Fruit fly (Drosophila melanogaster) whole organism, embryonic: ENCODE data around the gene fbl.

Experiments used
- Bteb2 ChIP-seq: fragments of 200-800 bp; sonication (Bioruptor generic); optimal IDR thresholded peaks from 2 replicates; lab custom pipeline; 2016; ENCODE audit warnings: missing biosample characterization, missing genetic modification characterization
- CG10267 ChIP-seq: fragments of 200-800 bp; sonication (Bioruptor generic); optimal IDR thresholded peaks from 2 replicates; lab custom pipeline; 2018; ENCODE audit warnings: missing biosample characterization, mild to moderate bottlenecking, missing genetic modification characterization, moderate library complexity
- CG10654 ChIP-seq: fragments of 200-800 bp; sonication (Bioruptor generic); optimal IDR thresholded peaks from 2 replicates; lab custom pipeline; 2016; ENCODE audit warnings: missing biosample characterization, missing genetic modification characterization
- CG11247 ChIP-seq: fragments of 200-800 bp; sonication (Bioruptor generic); IDR thresholded peaks from 2 replicates; pipeline ENCODE4 v1.3.6; 2022; ENCODE audit warnings: missing biosample characterization, missing genetic modification characterization
- CG12104 ChIP-seq: fragments of 200-800 bp; sonication (Bioruptor generic); optimal IDR thresholded peaks from 3 replicates; lab custom pipeline; 2016; ENCODE audit warnings: missing biosample characterization, missing genetic modification characterization
- CG12155 ChIP-seq: fragments of 200-800 bp; sonication (Bioruptor generic); optimal IDR thresholded peaks from 3 replicates; lab custom pipeline; 2016; ENCODE audit warnings: missing biosample characterization, missing genetic modification characterization
- CG12659 ChIP-seq: fragments of 200-800 bp; sonication (Bioruptor generic); optimal IDR thresholded peaks from 3 replicates; lab custom pipeline; 2017; ENCODE audit warnings: mild to moderate bottlenecking, missing biosample characterization, missing genetic modification reagents, missing genetic modification characterization
- CG13287 ChIP-seq: fragments of 200-800 bp; sonication (Bioruptor generic); IDR thresholded peaks from 2 replicates; pipeline ENCODE4 v1.3.6; 2022; ENCODE audit warnings: missing biosample characterization, missing genetic modification characterization; ENCODE audit not compliant: partially characterized antibody
- CG13424 ChIP-seq: fragments of 200-800 bp; sonication (Bioruptor generic); optimal IDR thresholded peaks from 2 replicates; lab custom pipeline; 2019; ENCODE audit warnings: missing biosample characterization, mild to moderate bottlenecking, missing genetic modification characterization, moderate library complexity
- CG15073 ChIP-seq: fragments of 200-800 bp; sonication (Bioruptor generic); optimal IDR thresholded peaks from 2 replicates; lab custom pipeline; 2016; ENCODE audit warnings: missing biosample characterization, missing genetic modification characterization
- CG18619 ChIP-seq: fragments of 200-800 bp; sonication (Bioruptor generic); optimal IDR thresholded peaks from 3 replicates; lab custom pipeline; 2017; ENCODE audit warnings: missing biosample characterization, mild to moderate bottlenecking, missing genetic modification characterization
- CG30403 ChIP-seq: fragments of 200-800 bp; sonication (Bioruptor generic); optimal IDR thresholded peaks from 3 replicates; lab custom pipeline; 2016; ENCODE audit warnings: missing biosample characterization, missing genetic modification characterization
- CG3281 ChIP-seq: fragments of 200-800 bp; sonication (Bioruptor generic); optimal IDR thresholded peaks from 3 replicates; lab custom pipeline; 2017; ENCODE audit warnings: missing biosample characterization, mild to moderate bottlenecking, missing genetic modification characterization
- CG42726 ChIP-seq: fragments of 200-800 bp; sonication (Bioruptor generic); IDR thresholded peaks from 2 replicates; pipeline ENCODE4 v1.3.6; 2022; ENCODE audit warnings: missing biosample characterization, missing genetic modification characterization; ENCODE audit not compliant: partially characterized antibody
- CG4617 ChIP-seq: fragments of 200-800 bp; sonication (Bioruptor generic); optimal IDR thresholded peaks from 3 replicates; lab custom pipeline; 2016; ENCODE audit warnings: missing biosample characterization, missing genetic modification characterization, borderline replicate concordance
- CG4854 ChIP-seq: fragments of 200-800 bp; sonication (Bioruptor generic); optimal IDR thresholded peaks from 2 replicates; lab custom pipeline; 2016; ENCODE audit warnings: missing biosample characterization, missing genetic modification characterization, inconsistent platforms
- CG5180 ChIP-seq: fragments of 200-800 bp; sonication (Bioruptor generic); optimal IDR thresholded peaks from 3 replicates; lab custom pipeline; 2017; ENCODE audit warnings: missing biosample characterization, missing genetic modification characterization, mild to moderate bottlenecking, moderate library complexity, missing genetic modification reagents
- CG6791 ChIP-seq: fragments of 200-800 bp; sonication (Bioruptor generic); IDR thresholded peaks from 3 replicates; pipeline ENCODE4 v1.3.6; 2022; ENCODE audit warnings: missing biosample characterization, missing genetic modification characterization; ENCODE audit not compliant: partially characterized antibody
- CG7745 ChIP-seq: fragments of 200-800 bp; sonication (Bioruptor generic); optimal IDR thresholded peaks from 2 replicates; lab custom pipeline; 2018; ENCODE audit warnings: missing biosample characterization, mild to moderate bottlenecking, missing genetic modification characterization, moderate library complexity
- CG8478 ChIP-seq: fragments of >200 bp; optimal IDR thresholded peaks from 2 replicates; lab custom pipeline; 2018
- Chrac-16 ChIP-seq: fragments of 200-800 bp; sonication (Bioruptor generic); optimal IDR thresholded peaks from 3 replicates; lab custom pipeline; 2016; ENCODE audit warnings: missing biosample characterization, missing genetic modification characterization
- E2f1 ChIP-seq: fragments of 200-800 bp; sonication (Bioruptor generic); IDR thresholded peaks from 2 replicates; pipeline ENCODE4 v1.3.6; 2022; ENCODE audit warnings: missing biosample characterization, missing genetic modification characterization
- Eip74EF ChIP-seq, 2 experiments: fragments of 200-800 bp in 1 of 2; fragments of >200 bp in 1 of 2; sonication (Bioruptor generic) in 1 of 2; optimal IDR thresholded peaks; 2 replicates each; lab custom pipeline; 2017 to 2019; ENCODE audit warnings: missing biosample characterization in 2 of 2, missing genetic modification characterization in 2 of 2, mild to moderate bottlenecking in 1 of 2, moderate library complexity in 1 of 2
- Fer1 ChIP-seq: fragments of 200-800 bp; sonication (Bioruptor generic); optimal IDR thresholded peaks from 2 replicates; lab custom pipeline; 2017; ENCODE audit warnings: missing biosample characterization, mild to moderate bottlenecking, missing genetic modification characterization
- H2.0 ChIP-seq: fragments of 200-800 bp; sonication (Bioruptor generic); IDR thresholded peaks from 2 replicates; pipeline ENCODE4 v1.3.6; 2022; ENCODE audit warnings: missing biosample characterization, missing genetic modification characterization
- HLH3B ChIP-seq: fragments of 200-800 bp; sonication (Bioruptor generic); IDR thresholded peaks from 2 replicates; pipeline ENCODE4 v1.3.6; 2022; ENCODE audit warnings: missing biosample characterization, missing genetic modification characterization
- Med ChIP-seq: fragments of 200-800 bp; sonication (Bioruptor generic); peaks from one replicate; lab custom pipeline; 2016; ENCODE audit warnings: missing biosample characterization, missing genetic modification characterization, mild to moderate bottlenecking, inconsistent platforms, moderate library complexity
- Optix ChIP-seq: fragments of 200-800 bp; sonication (Bioruptor generic); IDR thresholded peaks from 3 replicates; pipeline ENCODE4 v1.3.6; 2022; ENCODE audit warnings: missing biosample characterization, missing genetic modification characterization
- PHDP ChIP-seq: fragments of 200-800 bp; sonication (Bioruptor generic); optimal IDR thresholded peaks from 3 replicates; lab custom pipeline; 2018; ENCODE audit warnings: missing biosample characterization, mild to moderate bottlenecking, missing genetic modification characterization, moderate library complexity
- Ravus ChIP-seq: fragments of 200-800 bp; sonication (Bioruptor generic); IDR thresholded peaks from 2 replicates; pipeline ENCODE4 v1.3.6; 2022; ENCODE audit warnings: missing biosample characterization, missing genetic modification characterization
- Rx ChIP-seq: fragments of 200-800 bp; sonication (Bioruptor generic); IDR thresholded peaks from 2 replicates; pipeline ENCODE4 v1.3.6; 2022; ENCODE audit warnings: missing biosample characterization, missing genetic modification characterization
- Sox100B ChIP-seq: fragments of 200-800 bp; sonication (Bioruptor generic); optimal IDR thresholded peaks from 3 replicates; lab custom pipeline; 2018; ENCODE audit warnings: missing biosample characterization, mild to moderate bottlenecking, missing genetic modification characterization
- Usf ChIP-seq: fragments of 200-800 bp; sonication (Bioruptor generic); optimal IDR thresholded peaks from 2 replicates; lab custom pipeline; 2017; ENCODE audit warnings: missing genotype, missing biosample characterization, missing genetic modification characterization
- Vsx1 ChIP-seq: fragments of 200-800 bp; sonication (Bioruptor generic); optimal IDR thresholded peaks from 2 replicates; lab custom pipeline; 2017; ENCODE audit warnings: missing biosample characterization, mild to moderate bottlenecking, missing genetic modification characterization, missing genetic modification reagents
- az2 ChIP-seq: fragments of 200-800 bp; sonication (Bioruptor generic); optimal IDR thresholded peaks from 3 replicates; lab custom pipeline; 2016; ENCODE audit warnings: missing biosample characterization, missing genetic modification characterization
- br ChIP-seq: fragments of >200 bp; optimal IDR thresholded peaks from 2 replicates; lab custom pipeline; 2017
- cad ChIP-seq: fragments of >200 bp; optimal IDR thresholded peaks from 2 replicates; lab custom pipeline; 2017; ENCODE audit warnings: missing biosample characterization, missing genetic modification characterization
- ci ChIP-seq: fragments of 200-800 bp; sonication (Bioruptor generic); IDR thresholded peaks from 3 replicates; pipeline ENCODE4 v1.3.6; 2022; ENCODE audit warnings: missing biosample characterization, missing genetic modification characterization
- fd64A ChIP-seq: fragments of 200-800 bp; sonication (Bioruptor generic); optimal IDR thresholded peaks from 3 replicates; lab custom pipeline; 2018; ENCODE audit warnings: missing biosample characterization, mild to moderate bottlenecking, missing genetic modification characterization
- grn ChIP-seq: fragments of 200-800 bp; sonication (Bioruptor generic); optimal IDR thresholded peaks from 3 replicates; lab custom pipeline; 2017; ENCODE audit warnings: missing biosample characterization, missing genetic modification characterization
- gsb-n ChIP-seq: fragments of 200-800 bp; sonication (Bioruptor generic); optimal IDR thresholded peaks from 3 replicates; lab custom pipeline; 2018; ENCODE audit warnings: missing biosample characterization, mild to moderate bottlenecking, missing genetic modification characterization
- hb ChIP-seq: fragments of 200-800 bp; sonication (Bioruptor generic); IDR thresholded peaks from 3 replicates; pipeline ENCODE4 v1.3.6; 2022; ENCODE audit warnings: missing biosample characterization, missing genetic modification characterization; ENCODE audit not compliant: partially characterized antibody
- inv ChIP-seq: fragments of 200-800 bp; sonication (Bioruptor generic); IDR thresholded peaks from 2 replicates; pipeline ENCODE4 v1.3.6; 2022; ENCODE audit warnings: missing biosample characterization, missing genetic modification characterization; ENCODE audit not compliant: partially characterized antibody
- lov ChIP-seq, 2 experiments: fragments of 200-800 bp in 1 of 2; fragments of >200 bp in 1 of 2; sonication (Bioruptor generic) in 1 of 2; IDR thresholded peaks in 1 of 2; optimal IDR thresholded peaks in 1 of 2; 2 replicates in 1 of 2; 3 replicates in 1 of 2; pipeline versions ENCODE4 v1.3.6 to Lab custom; 2017 to 2022; ENCODE audit warnings: missing biosample characterization in 1 of 2, missing genetic modification characterization in 1 of 2
- sob ChIP-seq: fragments of 200-800 bp; sonication (Bioruptor generic); IDR thresholded peaks from 2 replicates; pipeline ENCODE4 v1.3.6; 2022; ENCODE audit warnings: missing biosample characterization, missing genetic modification characterization
- stc ChIP-seq: fragments of 200-800 bp; sonication (Bioruptor generic); IDR thresholded peaks from 2 replicates; pipeline ENCODE4 v1.3.6; 2022; ENCODE audit warnings: missing biosample characterization, missing genetic modification characterization
- vvl ChIP-seq: fragments of 200-800 bp; sonication (Bioruptor generic); IDR thresholded peaks from 2 replicates; pipeline ENCODE4 v1.3.6; 2022; ENCODE audit warnings: missing biosample characterization, missing genetic modification characterization
- wdn ChIP-seq: fragments of 200-800 bp; sonication (Bioruptor generic); IDR thresholded peaks from 2 replicates; pipeline ENCODE4 v1.3.6; 2022; ENCODE audit warnings: missing biosample characterization, missing genetic modification characterization
- z ChIP-seq: fragments of 200-800 bp; sonication (Bioruptor generic); IDR thresholded peaks from 3 replicates; pipeline ENCODE4 v1.3.6; 2022; ENCODE audit warnings: missing biosample characterization, missing genetic modification characterization

The fbl gene

DNA sequence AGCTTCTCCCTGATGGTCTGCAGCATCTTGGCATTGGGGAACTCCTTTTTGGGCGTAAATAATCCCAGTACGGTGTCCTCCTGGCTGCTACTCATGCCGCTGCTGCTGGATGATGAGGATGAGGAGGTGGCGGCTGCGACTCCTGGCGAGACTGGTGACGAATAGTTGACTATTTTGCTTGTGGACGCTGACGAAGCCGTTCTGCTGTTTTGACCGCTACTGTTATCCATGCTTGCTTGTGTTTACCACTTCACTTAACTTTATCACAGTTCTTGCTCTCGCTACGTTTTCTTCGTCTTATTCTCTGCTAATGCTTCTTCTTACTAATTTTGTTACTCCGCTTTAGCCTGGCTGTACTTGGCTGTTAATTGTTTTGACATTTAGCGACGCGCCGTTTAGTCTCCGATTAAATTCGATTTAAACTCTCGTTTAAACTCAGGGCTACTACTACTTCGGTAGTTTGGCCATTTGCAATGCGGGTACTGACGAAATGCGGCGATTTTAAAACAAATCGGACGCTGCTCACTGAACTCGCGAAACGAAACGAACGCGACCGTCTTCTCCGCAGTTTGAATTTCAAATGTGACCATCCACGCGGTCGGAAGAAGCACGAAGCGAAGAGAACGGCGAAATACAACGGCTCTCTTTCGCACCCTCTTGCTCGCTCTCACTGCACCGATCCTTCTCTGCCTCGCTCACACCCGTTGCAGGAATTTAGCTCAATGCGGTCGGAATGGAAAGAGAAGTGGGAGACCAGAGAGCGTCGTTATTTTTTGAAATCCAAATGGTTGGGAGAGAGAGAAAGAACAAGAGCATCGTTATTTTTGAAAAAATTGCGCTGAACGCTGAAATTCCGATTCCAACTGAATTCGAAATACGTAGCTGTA lies 17.0 kb downstream of the fbl start, which contains the start of gene trbl:
Gene trbl, minus strand, starts transcription at position 584 of the 887 bp plus-strand sequence.
- TF ChIP-seq Chrac-16 (GFP tag; lab: Kevin White, UChicago), result no peak
- TF ChIP-seq sob (GFP tag; lab: Robert Waterston, UW), result no peak
- no peak for TF ChIP-seq br (lab: Kevin White, UChicago)
- TF ChIP-seq Rx (GFP tag; lab: Robert Waterston, UW), result no peak
- TF ChIP-seq fd64A (GFP tag; lab: Kevin White, UChicago), result no peak
- TF ChIP-seq CG4617, result no peak
- TF ChIP-seq vvl (GFP tag; lab: Robert Waterston, UW), result peak; percentile 56; the same call in 1 of the 2 replicates
- peak; percentile 27 for TF ChIP-seq PHDP (tag; lab: Kevin White, UChicago)
- peak; percentile 62 for TF ChIP-seq CG7745 (tag; lab: Kevin White, UChicago)
- TF ChIP-seq CG42726 (GFP tag; lab: Robert Waterston, UW), result no peak
- peak; percentile 62; the same call in 1 of the 3 replicates for TF ChIP-seq z (GFP tag; lab: Robert Waterston, UW)
- TF ChIP-seq Vsx1 (GFP tag; lab: Kevin White, UChicago), result peak; percentile 22
- TF ChIP-seq CG12155 (GFP tag; lab: Kevin White, UChicago), result no peak
- peak; percentile 83 for TF ChIP-seq Med
- TF ChIP-seq Usf (GFP tag; lab: Kevin White, UChicago), result no peak
- TF ChIP-seq CG11247, result no peak
- TF ChIP-seq hb (GFP tag; lab: Robert Waterston, UW), result no peak
- no peak for TF ChIP-seq inv (GFP tag; lab: Robert Waterston, UW)
- TF ChIP-seq CG12659 (GFP tag; lab: Kevin White, UChicago), result peak; percentile 22
- peak; percentile 74 for TF ChIP-seq Fer1 (GFP tag; lab: Kevin White, UChicago)
- TF ChIP-seq gsb-n, result no peak
- TF ChIP-seq CG13287 (GFP tag; lab: Robert Waterston, UW), result peak; percentile 70
- no peak for TF ChIP-seq H2.0
- TF ChIP-seq Sox100B (GFP tag; lab: Kevin White, UChicago), result no peak
- TF ChIP-seq Optix (GFP tag; lab: Robert Waterston, UW), result no peak
- no peak for TF ChIP-seq grn (GFP tag; lab: Kevin White, UChicago)
- no peak for TF ChIP-seq CG4854 (GFP tag; lab: Kevin White, UChicago)
- peak; percentile 53 for TF ChIP-seq CG10267 (tag; lab: Kevin White, UChicago)
- TF ChIP-seq CG12104 (GFP tag; lab: Kevin White, UChicago), result no peak
- no peak for TF ChIP-seq Bteb2 (GFP tag; lab: Kevin White, UChicago)
- peak; percentile 43; the same call in 1 of the 3 replicates for TF ChIP-seq ci (GFP tag; lab: Robert Waterston, UW)
- TF ChIP-seq HLH3B, result no peak
- no peak for TF ChIP-seq Ravus
- TF ChIP-seq cad (GFP tag; lab: Kevin White, UChicago), result no peak
- no peak for TF ChIP-seq lov (optimal IDR thresholded peaks at IDR 0.05; lab: Kevin White, UChicago)
- TF ChIP-seq lov (GFP tag; IDR thresholded peaks at IDR 0.05; lab: Robert Waterston, UW), result 0 out of 3 replicates have a peak, but pooled peaks have one; percentile 66
- no peak for TF ChIP-seq wdn
- no peak for TF ChIP-seq az2 (GFP tag; lab: Kevin White, UChicago)
- TF ChIP-seq CG10654 (GFP tag; lab: Kevin White, UChicago), result no peak
- TF ChIP-seq stc, result peak; percentile 37; the same call in 1 of the 2 replicates
- peak; percentile 49 for TF ChIP-seq CG8478 (lab: Kevin White, UChicago)
- TF ChIP-seq CG30403 (GFP tag; lab: Kevin White, UChicago), result no peak
- TF ChIP-seq Eip74EF (GFP tag; optimal IDR thresholded peaks at IDR 0.05; lab: Kevin White, UChicago), result peak in 1 of 2 experiments; percentile 67
- peak; percentile 92 for TF ChIP-seq CG15073
- peak; percentile 47 for TF ChIP-seq CG3281 (GFP tag; lab: Kevin White, UChicago)
- no peak for TF ChIP-seq CG5180 (GFP tag; lab: Kevin White, UChicago)
- TF ChIP-seq E2f1 (GFP tag; lab: Robert Waterston, UW), result no peak
- TF ChIP-seq CG6791 (GFP tag; lab: Robert Waterston, UW), result peak; percentile 97
- peak; percentile 6 for TF ChIP-seq CG13424 (tag; lab: Kevin White, UChicago)
- no peak for TF ChIP-seq CG18619 (GFP tag; lab: Kevin White, UChicago)
